Fruit fly (Drosophila melanogaster) whole organism, adult: Measurements from ENCODE around the gene Fdx1.

Experiments used
- CG12768 ChIP-seq: fragments of 200-800 bp; sonication (Bioruptor generic); optimal IDR thresholded peaks from 2 replicates; lab custom pipeline; 2017; ENCODE audit warnings: missing biosample characterization, missing genetic modification characterization, mild to moderate bottlenecking, moderate library complexity, missing genetic modification reagents
- CG1620 ChIP-seq: fragments of 200-800 bp; sonication (Bioruptor generic); optimal IDR thresholded peaks from 2 replicates; lab custom pipeline; 2016; ENCODE audit warnings: missing biosample characterization, missing genetic modification characterization
- CG33017 ChIP-seq: fragments of 200-800 bp; sonication (Bioruptor generic); optimal IDR thresholded peaks from 2 replicates; lab custom pipeline; 2018; ENCODE audit warnings: missing biosample characterization, mild to moderate bottlenecking, missing genetic modification characterization, moderate library complexity
- CG5204 ChIP-seq: fragments of 200-800 bp; sonication (Bioruptor generic); optimal IDR thresholded peaks from 2 replicates; lab custom pipeline; 2016; ENCODE audit warnings: missing biosample characterization, missing genetic modification characterization
- CG7045 ChIP-seq: fragments of 200-800 bp; sonication (Bioruptor generic); optimal IDR thresholded peaks from 2 replicates; lab custom pipeline; 2017; ENCODE audit warnings: missing biosample characterization, mild to moderate bottlenecking, missing genetic modification characterization
- Crg-1 ChIP-seq: fragments of 200-800 bp; sonication (Bioruptor generic); optimal IDR thresholded peaks from 2 replicates; lab custom pipeline; 2016; ENCODE audit warnings: missing biosample characterization, missing genetic modification characterization
- bab1 ChIP-seq: fragments of 200-800 bp; sonication (Bioruptor generic); optimal IDR thresholded peaks from 3 replicates; lab custom pipeline; 2019; ENCODE audit warnings: missing biosample characterization, mild to moderate bottlenecking, missing genetic modification characterization, moderate library complexity
- cic ChIP-seq: fragments of 200-800 bp; sonication (Bioruptor generic); optimal IDR thresholded peaks from 2 replicates; lab custom pipeline; 2017; ENCODE audit warnings: missing biosample characterization, mild to moderate bottlenecking, missing genetic modification characterization, moderate library complexity
- cnc ChIP-seq, 2 experiments: fragments of >200 bp; optimal IDR thresholded peaks; 2 replicates each; lab custom pipeline; 2017
- kay ChIP-seq: fragments of 200-800 bp; sonication (Bioruptor generic); peaks from one replicate; lab custom pipeline; 2016; ENCODE audit warnings: missing biosample characterization, missing genetic modification characterization, borderline replicate concordance
- ovo ChIP-seq: fragments of 200-800 bp; sonication (Bioruptor generic); optimal IDR thresholded peaks from 2 replicates; lab custom pipeline; 2016; ENCODE audit warnings: missing biosample characterization, missing genetic modification characterization

DNA sequence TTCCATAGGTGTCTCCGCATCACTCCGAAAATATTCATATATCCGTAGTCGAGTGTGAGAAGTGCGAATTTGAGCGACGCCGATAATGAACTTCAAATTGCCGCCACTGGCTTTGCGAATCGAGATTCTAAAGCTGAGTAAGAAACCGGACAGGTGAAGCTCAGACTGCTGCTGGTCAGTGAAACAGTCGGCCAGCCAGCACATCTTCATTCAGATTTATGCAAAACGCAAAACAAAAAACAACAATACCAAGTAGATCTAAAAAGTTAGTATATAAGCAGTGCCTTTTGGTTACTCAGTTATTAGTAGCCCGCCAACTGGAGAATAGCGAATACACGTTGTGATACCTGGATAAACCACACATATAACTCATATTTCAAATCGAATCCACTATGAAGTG, 33.5 kb upstream of the Fdx1 start, which contains the start of gene Cpr67B:
- no peak for TF ChIP-seq kay (GFP tag; lab: Kevin White, UChicago)
- TF ChIP-seq CG7045 (GFP tag; lab: Kevin White, UChicago): no peak
- no peak for TF ChIP-seq CG12768 (GFP tag; lab: Kevin White, UChicago)
- no peak for TF ChIP-seq Crg-1 (GFP tag; lab: Kevin White, UChicago)
- TF ChIP-seq CG33017: no peak
- no peak for TF ChIP-seq cnc (optimal IDR thresholded peaks at IDR 0.05; lab: Kevin White, UChicago)
- no peak for TF ChIP-seq CG5204 (GFP tag; lab: Kevin White, UChicago)
- no peak for TF ChIP-seq bab1 (GFP tag; lab: Kevin White, UChicago)
- TF ChIP-seq cic (GFP tag; lab: Kevin White, UChicago): no peak
- no peak for TF ChIP-seq CG1620
- TF ChIP-seq ovo (GFP tag; lab: Kevin White, UChicago): no peak
